Worm (Caenorhabditis elegans) whole organism, young adult: Measurements from ENCODE around the gene sel-11.

ENCODE experiments used
- F39B2.1 ChIP-seq: fragments of 200-800 bp; sonication (Bioruptor generic); IDR thresholded peaks from 2 replicates; pipeline ENCODE4 v1.3.6; 2022; ENCODE audit warnings: missing genetic modification reagents, missing genetic modification characterization, missing compliant biosample characterization
- F57C9.4 ChIP-seq: sonication (generic microtip); optimal IDR thresholded peaks from 2 replicates; lab custom pipeline; 2017; ENCODE audit warnings: mild to moderate bottlenecking, missing genetic modification characterization, missing compliant biosample characterization
- let-607 ChIP-seq, 2 experiments: fragments of 200-800 bp in 1 of 2; sonication (Bioruptor generic) in 1 of 2; sonication (generic microtip) in 1 of 2; optimal IDR thresholded peaks; 2 replicates each; lab custom pipeline; 2016 to 2018; ENCODE audit warnings: mild to moderate bottlenecking in 2 of 2, missing compliant biosample characterization in 2 of 2, missing genetic modification characterization in 2 of 2, moderate library complexity in 2 of 2, missing genotype in 1 of 2
- madf-8 ChIP-seq: fragments of 200-800 bp; sonication (Bioruptor generic); conservative IDR thresholded peaks from 2 replicates; pipeline ENCODE4 v1.3.6; 2022; ENCODE audit warnings: missing genetic modification reagents, missing genetic modification characterization, missing compliant biosample characterization

ce11 chrV:11760371-11760770, 6.8 kb upstream of the sel-11 start, which contains the start of gene T04F3.5:
- TF ChIP-seq F39B2.1 (GFP tag; lab: Robert Waterston, UW) = no peak
- no peak for TF ChIP-seq madf-8 (GFP tag; lab: Robert Waterston, UW)
- no peak for TF ChIP-seq F57C9.4 (tag; lab: Kevin White, UChicago)
- TF ChIP-seq let-607 (tag; optimal IDR thresholded peaks at IDR 0.05; lab: Kevin White, UChicago) = no peak
